Worm (Caenorhabditis elegans): ENCODE results near the gene cyp-33C11.

cyp-33C11 gene

DNA sequence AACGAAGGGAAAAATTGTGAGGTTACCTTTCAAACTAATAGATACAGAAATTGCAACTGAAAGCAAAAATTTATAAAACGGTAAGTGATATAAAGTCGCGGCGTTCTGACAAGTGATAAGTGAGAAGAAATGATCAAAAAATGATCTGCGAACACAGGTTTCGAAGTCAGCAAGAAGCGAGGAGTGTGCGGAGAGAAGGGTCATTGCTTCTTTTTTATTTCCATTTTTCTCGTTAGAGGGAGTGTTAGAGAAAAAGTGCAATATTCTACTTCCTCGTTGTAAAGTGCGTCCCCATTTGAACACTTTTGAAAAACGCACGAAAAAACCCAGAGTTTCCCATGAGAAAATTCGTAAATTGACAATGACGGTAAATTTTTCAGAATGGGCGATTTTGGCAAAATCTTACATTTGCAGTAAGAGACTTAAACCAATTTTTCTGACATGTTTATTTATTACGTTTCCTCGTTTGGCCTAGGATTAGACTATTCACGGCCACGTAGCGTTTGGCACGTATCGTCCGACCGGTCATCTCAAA, 36.2 kb downstream of the cyp-33C11 start, which contains the start of the genes fbxa-72 and srx-21:
Gene fbxa-72, minus strand, starts transcription at position 204 of the 535 bp plus-strand sequence.
Gene srx-21, plus strand, starts transcription at position 485 of the 535 bp plus-strand sequence.
- TF ChIP-seq mdl-1 (tag; optimal IDR thresholded peaks at IDR 0.05): peak in 1 of 2 experiments; percentile 28
- TF ChIP-seq D1046.2 (GFP tag; IDR thresholded peaks at IDR 0.05): no peak
- no peak for TF ChIP-seq Y75B8A.6 (GFP tag; IDR thresholded peaks at IDR 0.05)
- TF ChIP-seq pqm-1 (tag; optimal IDR thresholded peaks at IDR 0.05): peak; percentile 62
- peak; percentile 65 for TF ChIP-seq aha-1 (tag)
- no peak for TF ChIP-seq F10B5.3 (tag; optimal IDR thresholded peaks at IDR 0.05)
- no peak for TF ChIP-seq nhr-11 (tag; optimal IDR thresholded peaks at IDR 0.05)
- no peak for TF ChIP-seq aly-2 (tag; optimal IDR thresholded peaks at IDR 0.05)
- peak; percentile 52 for TF ChIP-seq hlh-11 (tag; optimal IDR thresholded peaks at IDR 0.05)
- TF ChIP-seq nhr-6 (tag; optimal IDR thresholded peaks at IDR 0.05): no peak
- no peak for TF ChIP-seq sdz-12 (GFP tag; optimal IDR thresholded peaks at IDR 0.05)
- TF ChIP-seq daf-12 (tag; optimal IDR thresholded peaks at IDR 0.05): no peak
- TF ChIP-seq hif-1 (tag; optimal IDR thresholded peaks at IDR 0.05): peak in 1 of 2 experiments; percentile 57
- no peak for TF ChIP-seq spr-1 (tag; optimal IDR thresholded peaks at IDR 0.05)
- TF ChIP-seq T26A8.4 (GFP tag; IDR thresholded peaks at IDR 0.05): no peak
- TF ChIP-seq F37D6.2 (tag; optimal IDR thresholded peaks at IDR 0.05): no peak
- TF ChIP-seq lim-7 (GFP tag; IDR thresholded peaks at IDR 0.05): no peak
- TF ChIP-seq unc-130 (GFP tag; optimal IDR thresholded peaks at IDR 0.05): no peak
- no peak for TF ChIP-seq ces-1 (GFP tag; optimal IDR thresholded peaks at IDR 0.05)
- TF ChIP-seq duxl-1 (tag; optimal IDR thresholded peaks at IDR 0.05; ENCODE audit: poor library complexity): peak; percentile 17
- no peak for TF ChIP-seq arid-1 (GFP tag; conservative IDR thresholded peaks at IDR 0.05)
- no peak for TF ChIP-seq zfp-2 (tag; optimal IDR thresholded peaks at IDR 0.05)
- TF ChIP-seq R02D3.7 (tag; optimal IDR thresholded peaks at IDR 0.05): no peak
- TF ChIP-seq daf-8 (GFP tag; IDR thresholded peaks at IDR 0.05): no peak
- peak; percentile 36 for TF ChIP-seq mxl-3 (GFP tag; optimal IDR thresholded peaks at IDR 0.05)
- peak; percentile 52 for TF ChIP-seq nhr-77 (tag; optimal IDR thresholded peaks at IDR 0.05)
- peak; percentile 43 for TF ChIP-seq dve-1 (tag; optimal IDR thresholded peaks at IDR 0.05; ENCODE audit: insufficient read depth)
- peak in 1 of 2 experiments; percentile 80 for TF ChIP-seq unc-62 (GFP tag; optimal IDR thresholded peaks at IDR 0.05 in 1 of 2)
- no peak for TF ChIP-seq unc-62 (tag; optimal IDR thresholded peaks at IDR 0.05)
- TF ChIP-seq Y105C5A.15 (GFP tag; IDR thresholded peaks at IDR 0.05): no peak
- no peak for TF ChIP-seq lin-13 (GFP tag; optimal IDR thresholded peaks at IDR 0.05)
- TF ChIP-seq pha-4 (GFP tag; IDR thresholded peaks at IDR 0.05): no peak
- TF ChIP-seq pha-4 (tag; optimal IDR thresholded peaks at IDR 0.05): no peak
- TF ChIP-seq mdt-29 (GFP tag; IDR thresholded peaks at IDR 0.05): no peak
- TF ChIP-seq dmd-6 (GFP tag; IDR thresholded peaks at IDR 0.05): peak; percentile 75
- TF ChIP-seq madf-5 (GFP tag; IDR thresholded peaks at IDR 0.05): no peak
- TF ChIP-seq zag-1 (tag; optimal IDR thresholded peaks at IDR 0.05): no peak
- TF ChIP-seq mes-2 (tag; optimal IDR thresholded peaks at IDR 0.05; ENCODE audit: poor library complexity, severe bottlenecking): peak; percentile 44
- TF ChIP-seq cey-2 (tag; optimal IDR thresholded peaks at IDR 0.05; ENCODE audit: borderline replicate concordance, insufficient read depth): no peak
- peak; percentile 51 for TF ChIP-seq nhr-25 (tag; optimal IDR thresholded peaks at IDR 0.05; ENCODE audit: borderline replicate concordance, insufficient read depth)
- TF ChIP-seq tag-97 (GFP tag; IDR thresholded peaks at IDR 0.05): no peak
- TF ChIP-seq nhr-28 (tag; optimal IDR thresholded peaks at IDR 0.05): peak; percentile 90
- no peak for TF ChIP-seq fos-1 (tag; optimal IDR thresholded peaks at IDR 0.05)
